Worm (Caenorhabditis elegans) whole organism, early embryonic: ENCODE measurements around the gene math-21.
"Not testable (repeated sequence)": the region's sequence is repeated elsewhere in the genome, so short reads cannot be mapped to it uniquely, and the experiment has no call there.

Source experiments
- B0310.2 ChIP-seq: sonication (generic microtip); optimal IDR thresholded peaks from 2 replicates; lab custom pipeline; 2016; ENCODE audit warnings: mild to moderate bottlenecking, missing genetic modification characterization, missing compliant biosample characterization
- aly-1 ChIP-seq: sonication (generic microtip); optimal IDR thresholded peaks from 2 replicates; lab custom pipeline; 2016; ENCODE audit warnings: missing genetic modification characterization, missing compliant biosample characterization
- ama-1 ChIP-seq: fragments of 150-350 bp; optimal IDR thresholded peaks from 2 replicates; lab custom pipeline; 2014
- ceh-13 ChIP-seq: fragments of 200-800 bp; sonication (Bioruptor generic); optimal IDR thresholded peaks from 2 replicates; lab custom pipeline; 2018; ENCODE audit warnings: mild to moderate bottlenecking, missing genetic modification characterization, missing compliant biosample characterization
- ceh-36 ChIP-seq: sonication (generic microtip); optimal IDR thresholded peaks from 2 replicates; lab custom pipeline; 2016; ENCODE audit warnings: missing genetic modification characterization, inconsistent platforms, missing compliant biosample characterization
- ets-7 ChIP-seq: sonication (generic microtip); optimal IDR thresholded peaks from 2 replicates; lab custom pipeline; 2016; ENCODE audit warnings: missing genotype, missing genetic modification characterization, missing compliant biosample characterization
- flt-1 ChIP-seq: fragments of 200-800 bp; sonication (Bioruptor generic); IDR thresholded peaks from 2 replicates; pipeline ENCODE4 v1.3.6; 2022; ENCODE audit warnings: missing genetic modification characterization, missing compliant biosample characterization
- hmbx-1 ChIP-seq: sonication (generic microtip); optimal IDR thresholded peaks from 2 replicates; lab custom pipeline; 2016; ENCODE audit warnings: mild to moderate bottlenecking, missing genetic modification characterization, missing compliant biosample characterization
- hmg-4 ChIP-seq: fragments of 200-800 bp; sonication (Bioruptor generic); optimal IDR thresholded peaks from 2 replicates; lab custom pipeline; 2018; ENCODE audit warnings: mild to moderate bottlenecking, missing genetic modification characterization, missing compliant biosample characterization
- hnd-1 ChIP-seq: sonication (generic microtip); optimal IDR thresholded peaks from 2 replicates; lab custom pipeline; 2016; ENCODE audit warnings: missing genetic modification characterization, missing compliant biosample characterization
- pes-1 ChIP-seq: fragments of 200-800 bp; sonication (Bioruptor generic); IDR thresholded peaks from 2 replicates; pipeline ENCODE4 v1.3.6; 2022; ENCODE audit warnings: missing genetic modification reagents, missing genetic modification characterization, missing compliant biosample characterization
- sea-1 ChIP-seq: fragments of 200-800 bp; sonication (Bioruptor generic); conservative IDR thresholded peaks from 2 replicates; pipeline ENCODE4 v1.3.6; 2022; ENCODE audit warnings: missing genetic modification characterization, missing compliant biosample characterization
- tbx-11 ChIP-seq: fragments of 200-800 bp; sonication (Bioruptor generic); IDR thresholded peaks from 2 replicates; pipeline ENCODE4 v1.3.6; 2022; ENCODE audit warnings: missing genetic modification characterization, missing compliant biosample characterization
- tbx-37 ChIP-seq: fragments of 200-800 bp; sonication (Bioruptor generic); conservative IDR thresholded peaks from 2 replicates; pipeline ENCODE4 v1.3.6; 2022; ENCODE audit warnings: missing genetic modification reagents, missing genetic modification characterization, missing compliant biosample characterization

DNA sequence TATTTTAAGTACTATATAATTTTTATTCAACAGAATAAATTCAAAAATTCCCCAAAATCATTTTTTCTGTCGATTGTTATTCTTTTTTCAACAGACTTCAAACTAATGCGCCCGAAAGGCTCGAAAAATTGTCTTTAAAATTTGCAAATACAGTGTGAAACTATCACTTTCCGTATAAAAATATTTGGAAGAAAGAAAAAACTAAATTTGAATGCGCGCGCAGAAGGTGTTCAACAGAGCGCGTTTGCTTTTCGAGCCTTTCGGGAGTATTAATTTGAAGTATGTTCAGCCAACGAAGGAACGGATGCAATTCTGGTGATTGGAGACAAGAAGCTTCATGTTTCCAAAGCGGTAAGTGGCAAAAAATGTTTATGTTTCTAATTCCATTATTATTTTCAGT is 38.4 kb downstream of the math-21 start, which contains the start of gene btb-4:
- not testable (repeated sequence) for TF ChIP-seq ets-7 (tag; lab: Kevin White, UChicago); pes-1 (GFP tag; lab: Robert Waterston, UW); ama-1 (lab: Kevin White, UChicago); flt-1 (GFP tag; lab: Robert Waterston, UW); B0310.2 (tag; lab: Kevin White, UChicago); tbx-11 (GFP tag; lab: Robert Waterston, UW); hnd-1 (tag; lab: Kevin White, UChicago); ceh-36; tbx-37 (GFP tag; lab: Robert Waterston, UW); ceh-13 (GFP tag; lab: Kevin White, UChicago); hmbx-1; aly-1 (tag; lab: Kevin White, UChicago); sea-1 (GFP tag; lab: Robert Waterston, UW); hmg-4 (GFP tag; lab: Kevin White, UChicago)
